Worm (Caenorhabditis elegans): ENCODE measurements around the gene R74.7.

The R74.7 gene

DNA sequence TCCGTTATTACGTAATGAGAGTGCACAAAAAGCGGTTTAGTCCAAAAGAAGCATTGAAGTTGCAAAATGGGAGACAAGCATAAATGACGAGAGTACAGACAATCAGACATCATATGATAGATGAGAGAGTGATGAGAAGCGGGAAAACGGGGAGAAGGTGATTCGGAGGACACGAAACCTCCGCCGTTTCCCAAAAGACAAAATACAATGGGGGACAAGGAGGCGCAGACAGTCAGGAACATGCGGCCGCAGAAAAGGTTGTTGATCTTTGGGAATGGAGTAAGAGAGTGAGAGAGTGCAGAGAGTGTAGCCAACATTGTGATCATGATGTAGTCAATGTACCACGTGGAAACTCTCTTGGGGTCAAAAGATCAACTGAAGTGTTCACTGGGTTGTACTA is 33.4 kb downstream of the R74.7 start (continued):
- TF ChIP-seq snpc-4 (GFP tag; optimal IDR thresholded peaks at IDR 0.05) (no peak), snpc-4 (tag; optimal IDR thresholded peaks at IDR 0.05) (peak; percentile 28 to 66 (median 50)), lsy-27 (tag; optimal IDR thresholded peaks at IDR 0.05; ENCODE audit: borderline replicate concordance, insufficient read depth) (peak; percentile 28), ztf-22 (GFP tag; optimal IDR thresholded peaks at IDR 0.05) (peak; percentile 86), repo-1 (tag; optimal IDR thresholded peaks at IDR 0.05) (no peak), atf-7 (tag; optimal IDR thresholded peaks at IDR 0.05) (peak; percentile 91), aptf-2 (GFP tag; conservative IDR thresholded peaks at IDR 0.05) (peak; percentile 93), die-1 (tag; optimal IDR thresholded peaks at IDR 0.05) (peak; percentile 71), lin-35 (GFP tag; optimal IDR thresholded peaks at IDR 0.05) (peak in 1 of 3 experiments; percentile 46), attf-5 (GFP tag; optimal IDR thresholded peaks at IDR 0.05) (peak; percentile 94), lin-54 (GFP tag; optimal IDR thresholded peaks at IDR 0.05) (peak; percentile 69), ztf-3 (GFP tag; optimal IDR thresholded peaks at IDR 0.05) (peak; percentile 52), T26A5.8 (tag; optimal IDR thresholded peaks at IDR 0.05) (no peak), nhr-80 (tag; optimal IDR thresholded peaks at IDR 0.05) (peak; percentile 93), hmg-1.2 (GFP tag; IDR thresholded peaks at IDR 0.05) (peak; percentile 97), hlh-26 (GFP tag; conservative IDR thresholded peaks at IDR 0.05) (no peak), egrh-3 (GFP tag; IDR thresholded peaks at IDR 0.05) (peak; percentile 34; the same call in 1 of the 2 replicates), ZK185.1 (tag; optimal IDR thresholded peaks at IDR 0.05; ENCODE audit: poor library complexity, severe bottlenecking) (peak; percentile 76), ztf-18 (tag; optimal IDR thresholded peaks at IDR 0.05) (peak; percentile 66), B0336.3 (GFP tag; IDR thresholded peaks at IDR 0.05) (peak; percentile 91), ceh-40 (GFP tag; IDR thresholded peaks at IDR 0.05) (no peak), madf-10 (tag; optimal IDR thresholded peaks at IDR 0.05) (peak; percentile 79), cebp-2 (GFP tag; IDR thresholded peaks at IDR 0.05) (no peak), nhr-120 (GFP tag; IDR thresholded peaks at IDR 0.05) (no peak), B0035.1 (tag; optimal IDR thresholded peaks at IDR 0.05) (peak; percentile 52), somi-1 (GFP tag; optimal IDR thresholded peaks at IDR 0.05) (peak; percentile 93), cebp-1 (GFP tag; IDR thresholded peaks at IDR 0.05) (peak; percentile 51; the same call in 1 of the 2 replicates), cebp-1 (tag; optimal IDR thresholded peaks at IDR 0.05) (peak; percentile 92)

DNA sequence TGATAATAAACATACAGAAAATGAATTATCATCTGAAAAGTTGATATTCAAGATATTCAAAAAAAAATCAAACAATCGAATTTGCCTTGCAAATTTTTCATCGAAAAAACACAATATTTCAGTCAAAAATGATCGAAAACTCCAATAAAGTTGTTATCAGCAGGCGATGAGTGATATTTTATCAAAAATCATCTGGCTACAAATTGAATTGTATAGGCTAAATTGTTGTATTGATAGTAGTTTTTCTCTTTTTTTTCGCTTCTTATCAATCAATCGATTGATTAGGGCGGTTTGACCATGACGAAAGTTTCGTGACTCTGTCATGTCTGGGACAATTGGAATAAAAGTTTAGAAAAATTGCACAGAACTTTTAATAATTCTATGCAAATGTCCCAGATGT is 35.9 kb downstream of the R74.7 start:
- TF ChIP-seq sdz-38 (tag; optimal IDR thresholded peaks at IDR 0.05) = no peak
- TF ChIP-seq Y53F4B.3 (GFP tag; IDR thresholded peaks at IDR 0.05) = no peak
- TF ChIP-seq unc-130 (GFP tag; optimal IDR thresholded peaks at IDR 0.05) = no peak
- no peak for TF ChIP-seq xnd-1 (tag; optimal IDR thresholded peaks at IDR 0.05)
- TF ChIP-seq dpl-1 (GFP tag; optimal IDR thresholded peaks at IDR 0.05) = no peak
- peak; percentile 78 for TF ChIP-seq nhr-80 (tag; optimal IDR thresholded peaks at IDR 0.05)
- TF ChIP-seq zim-3 (tag; optimal IDR thresholded peaks at IDR 0.05) = no peak
- no peak for TF ChIP-seq attf-6 (GFP tag; IDR thresholded peaks at IDR 0.05)
- no peak for TF ChIP-seq hlh-12 (tag; optimal IDR thresholded peaks at IDR 0.05)
- no peak for TF ChIP-seq F49E8.2 (tag; optimal IDR thresholded peaks at IDR 0.05; ENCODE audit: insufficient read depth)
- no peak for TF ChIP-seq ZK185.1 (tag; optimal IDR thresholded peaks at IDR 0.05; ENCODE audit: poor library complexity, severe bottlenecking)
- no peak for TF ChIP-seq atf-7 (tag; optimal IDR thresholded peaks at IDR 0.05)
- TF ChIP-seq F55B11.4 (tag; optimal IDR thresholded peaks at IDR 0.05; ENCODE audit: borderline replicate concordance, insufficient read depth) = no peak
- no peak for TF ChIP-seq fkh-3 (tag; optimal IDR thresholded peaks at IDR 0.05)
- TF ChIP-seq cebp-1 (GFP tag; IDR thresholded peaks at IDR 0.05) = no peak
- TF ChIP-seq cebp-1 (tag; optimal IDR thresholded peaks at IDR 0.05) = peak; percentile 18

Data from whole organism, young adult.